Worm (Caenorhabditis elegans) whole organism, midembryonic: ENCODE data around the gene C34D10.1.

Experiments
- flt-1 ChIP-seq: fragments of 200-800 bp; sonication (Bioruptor generic); IDR thresholded peaks from 2 replicates; pipeline ENCODE4 v1.3.6; 2022; ENCODE audit warnings: missing genetic modification characterization, missing compliant biosample characterization
- ztf-23 ChIP-seq: fragments of 200-800 bp; sonication (Bioruptor generic); IDR thresholded peaks from 2 replicates; pipeline ENCODE4 v1.3.6; 2022; ENCODE audit warnings: missing genetic modification reagents, missing genetic modification characterization, missing compliant biosample characterization

- TF ChIP-seq flt-1 (no peak), ztf-23 (GFP tag; lab: Robert Waterston, UW) (no peak)
Observed at ce11 chrX:8017305-8017704, 12.0 kb upstream of the C34D10.1 start.
